Fruit fly (Drosophila melanogaster) ovary, adult (tissue): ENCODE measurements around the gene ttm50.

ENCODE experiments used
- CG17801 ChIP-seq: fragments of 200-800 bp; optimal IDR thresholded peaks from 2 replicates; lab custom pipeline; 2019; ENCODE audit warnings: missing biosample characterization, mild to moderate bottlenecking, missing genetic modification characterization, moderate library complexity; ENCODE audit not compliant: partially characterized antibody

Gene ttm50

dm6 chrX:2732127-2732526 lies at the start of gene ttm50, which contains the start of gene CG2712:
Gene ttm50, minus strand, starts transcription at chrX:2732190.
Gene CG2712, plus strand, starts transcription at chrX:2732469.
- TF ChIP-seq CG17801 (GFP tag; lab: Kevin White, UChicago) = peak; percentile 60

DNA sequence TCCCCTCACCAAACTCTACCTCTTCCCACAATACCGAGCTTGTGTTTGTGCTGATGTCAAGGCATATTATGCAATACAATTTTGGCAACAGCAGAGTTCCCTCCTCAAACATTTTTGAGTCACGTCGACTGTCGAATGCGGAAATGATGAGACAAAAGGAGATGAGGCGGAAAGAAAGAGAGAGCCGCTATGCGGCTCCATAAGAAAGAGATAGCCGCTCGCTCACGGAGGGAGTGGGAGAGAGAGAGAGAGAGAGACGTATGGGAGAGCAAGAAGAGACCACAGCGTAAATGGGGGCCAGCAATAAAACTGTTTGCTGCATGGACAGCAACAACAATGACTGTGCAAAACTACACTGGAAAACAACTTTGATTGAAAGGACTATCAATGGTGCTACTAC lies 33.5 kb upstream of the ttm50 start:
- TF ChIP-seq CG17801 (GFP tag; lab: Kevin White, UChicago) = no peak

- no peak for TF ChIP-seq CG17801 (GFP tag; lab: Kevin White, UChicago)
Observed at dm6 chrX:2761198-2761597, 29.2 kb upstream of the ttm50 start.

- TF ChIP-seq CG17801 (GFP tag; lab: Kevin White, UChicago) = no peak
Observed at dm6 chrX:2757400-2757799, 25.4 kb upstream of the ttm50 start.

dm6 chrX:2749693-2750092 lies 17.7 kb upstream of the ttm50 start:
- no peak for TF ChIP-seq CG17801 (GFP tag; lab: Kevin White, UChicago)

DNA sequence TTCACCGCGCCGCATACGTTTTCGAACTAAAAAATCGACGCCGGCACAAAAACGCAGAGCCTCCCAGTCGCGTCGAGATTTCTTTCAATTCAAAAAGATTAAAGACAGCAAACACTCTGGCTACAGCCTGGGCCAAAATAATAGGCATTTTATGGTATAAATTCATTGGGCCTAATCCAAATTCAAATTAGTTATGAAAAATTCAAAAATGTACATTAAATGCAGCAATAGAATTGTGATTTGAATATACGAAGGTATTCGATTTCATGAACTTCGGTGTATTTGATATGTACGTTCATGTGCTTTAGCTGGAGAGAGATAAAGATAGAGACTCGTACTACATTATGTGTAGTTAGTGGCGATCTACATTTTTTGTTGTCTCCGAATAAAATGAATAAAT lies 12.1 kb upstream of the ttm50 start, which contains the start of gene Syx4:
Gene Syx4, minus strand, starts transcription at position 35 of the 400 bp plus-strand sequence.
- peak; percentile 73 for TF ChIP-seq CG17801 (GFP tag; lab: Kevin White, UChicago)

dm6 chrX:2743601-2744000 lies 11.6 kb upstream of the ttm50 start:
- no peak for TF ChIP-seq CG17801 (GFP tag; lab: Kevin White, UChicago)

- peak; percentile 24 for TF ChIP-seq CG17801 (GFP tag; lab: Kevin White, UChicago)
Observed at dm6 chrX:2743020-2743419, 11.0 kb upstream of the ttm50 start.

DNA sequence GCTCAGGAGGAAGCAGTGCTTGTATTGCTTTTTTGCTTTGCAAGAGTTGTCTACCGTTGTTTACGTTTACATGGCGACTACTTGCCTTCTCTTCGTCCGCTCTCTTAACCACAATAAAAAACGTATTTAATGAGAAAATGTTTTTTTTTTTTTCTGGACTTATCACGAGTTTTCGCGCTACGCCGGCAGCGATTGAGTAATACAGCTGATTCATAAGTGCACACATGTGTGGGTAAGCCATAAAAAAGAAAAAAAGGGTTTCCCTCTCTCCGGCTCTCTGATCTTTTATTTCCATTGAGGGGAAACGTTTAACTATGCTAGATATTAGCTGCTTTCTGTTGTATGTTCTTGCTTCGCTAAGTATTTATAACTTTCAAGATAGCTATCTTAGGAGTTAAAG lies 10.1 kb upstream of the ttm50 start:
- TF ChIP-seq CG17801 (GFP tag; lab: Kevin White, UChicago) = peak; percentile 86

DNA sequence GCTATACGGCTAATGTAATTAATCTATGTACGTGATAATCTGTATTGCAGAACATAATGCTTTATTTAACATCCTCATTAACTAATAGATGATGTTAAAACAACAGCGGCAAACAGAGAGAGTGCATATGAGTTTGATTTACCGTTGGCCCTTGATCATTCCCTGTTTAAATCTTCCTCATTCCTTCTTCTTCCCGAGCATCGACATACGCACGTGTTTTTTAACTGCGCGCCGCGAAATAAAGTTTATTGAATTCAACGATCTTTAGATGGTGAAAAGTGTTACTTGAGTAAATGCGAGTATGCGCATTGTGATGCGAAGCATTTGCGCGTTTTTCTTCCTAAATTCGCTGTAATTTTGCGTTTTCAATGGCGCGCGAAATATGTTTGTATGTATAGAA lies 8.1 kb upstream of the ttm50 start, which contains the start of gene kirre:
Gene kirre, plus strand, starts transcription at position 301 of the 400 bp plus-strand sequence.
- no peak for TF ChIP-seq CG17801 (GFP tag; lab: Kevin White, UChicago)

DNA sequence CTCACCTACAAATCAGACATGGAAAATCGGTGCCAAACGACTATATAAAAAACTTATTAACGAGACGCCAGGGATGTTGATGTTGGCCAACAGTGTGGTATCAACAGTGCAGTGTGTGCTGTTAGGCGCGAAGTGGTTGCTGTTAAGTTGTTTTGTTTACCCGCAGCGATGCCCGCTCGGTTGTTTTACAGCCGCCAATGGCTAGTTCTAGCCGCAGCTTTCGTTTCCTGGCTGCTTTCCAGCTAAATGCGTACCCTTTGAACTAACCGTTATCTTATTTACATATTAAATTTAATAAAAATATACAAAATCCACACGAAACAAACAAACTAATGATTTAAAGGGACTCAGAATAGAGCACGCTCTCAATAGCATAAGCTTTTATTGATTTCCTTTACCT lies 6.7 kb upstream of the ttm50 start, which contains the start of gene crm:
Gene crm, minus strand, starts transcription at position 111 of the 400 bp plus-strand sequence.
- no peak for TF ChIP-seq CG17801 (GFP tag; lab: Kevin White, UChicago)

dm6 chrX:2727506-2727905 lies 4.5 kb downstream of the ttm50 start, which contains the start of gene dwg:
Gene dwg, plus strand, starts transcription at chrX:2727698.
- peak; percentile 26 for TF ChIP-seq CG17801 (GFP tag; lab: Kevin White, UChicago)

DNA sequence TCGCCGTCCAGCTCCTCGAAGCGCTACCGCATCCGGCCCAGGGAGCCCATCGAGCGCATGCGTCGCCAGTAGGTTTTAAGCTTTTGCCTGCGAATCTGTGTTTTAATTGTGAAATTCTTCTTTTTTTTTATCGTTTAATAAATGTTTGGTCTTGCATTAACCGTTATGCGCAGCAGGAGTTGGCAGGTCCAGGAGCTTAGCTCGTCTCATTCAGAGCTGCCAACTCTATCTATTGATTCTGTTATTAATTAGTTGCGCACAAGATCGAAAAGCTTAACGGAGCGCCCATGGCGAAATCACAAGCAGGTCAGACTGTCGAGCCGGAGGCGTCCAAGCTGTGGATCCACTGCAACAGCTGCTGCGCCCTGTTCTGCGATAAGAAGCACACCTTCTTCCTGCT lies 5.6 kb downstream of the ttm50 start, which contains the start of gene vilya:
Gene vilya, plus strand, starts transcription at position 259 of the 400 bp plus-strand sequence.
- no peak for TF ChIP-seq CG17801 (GFP tag; lab: Kevin White, UChicago)

DNA sequence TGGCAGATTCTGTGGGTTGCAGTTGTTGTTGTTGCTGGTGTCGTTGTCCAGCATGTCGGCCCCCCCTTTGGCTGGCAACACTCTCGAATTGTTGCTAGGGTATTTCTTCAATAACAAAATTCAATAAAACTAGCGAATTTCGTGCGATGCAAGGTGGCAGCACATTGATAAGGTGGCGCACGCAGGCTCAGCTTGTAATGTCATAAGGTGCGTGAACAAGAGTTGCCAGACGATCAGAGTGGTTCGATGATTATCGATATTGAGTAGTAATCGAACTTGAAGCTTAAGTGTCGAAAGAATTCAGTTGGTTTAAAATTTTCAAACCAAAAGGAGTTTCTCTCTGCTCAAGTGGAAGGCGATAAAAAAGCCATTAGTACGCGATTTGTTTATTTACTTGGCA lies 11.9 kb downstream of the ttm50 start, which contains the start of gene CG2701:
Gene CG2701, minus strand, starts transcription at position 206 of the 400 bp plus-strand sequence.
- peak; percentile 38 for TF ChIP-seq CG17801 (GFP tag; lab: Kevin White, UChicago)

DNA sequence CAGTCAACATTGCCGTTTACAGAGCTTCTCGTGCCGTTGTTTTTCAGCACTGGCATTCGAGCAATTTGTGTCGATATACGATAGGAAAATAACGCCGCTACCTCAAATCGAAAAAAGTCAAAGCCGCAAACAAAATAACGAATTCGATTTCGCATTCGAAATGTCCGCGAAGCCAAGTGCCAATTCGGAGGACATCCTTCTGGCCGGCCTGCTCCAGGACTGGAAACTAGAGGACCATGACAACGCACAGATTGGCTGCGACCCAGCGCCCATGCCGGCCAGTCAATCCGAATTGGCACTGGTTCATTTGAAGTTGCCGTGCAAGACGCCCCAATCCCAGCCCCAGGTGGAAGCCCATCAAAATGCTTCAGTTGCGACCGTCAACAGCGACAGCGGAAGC lies 17.3 kb downstream of the ttm50 start:
- TF ChIP-seq CG17801 (GFP tag; lab: Kevin White, UChicago) = peak; percentile 65

DNA sequence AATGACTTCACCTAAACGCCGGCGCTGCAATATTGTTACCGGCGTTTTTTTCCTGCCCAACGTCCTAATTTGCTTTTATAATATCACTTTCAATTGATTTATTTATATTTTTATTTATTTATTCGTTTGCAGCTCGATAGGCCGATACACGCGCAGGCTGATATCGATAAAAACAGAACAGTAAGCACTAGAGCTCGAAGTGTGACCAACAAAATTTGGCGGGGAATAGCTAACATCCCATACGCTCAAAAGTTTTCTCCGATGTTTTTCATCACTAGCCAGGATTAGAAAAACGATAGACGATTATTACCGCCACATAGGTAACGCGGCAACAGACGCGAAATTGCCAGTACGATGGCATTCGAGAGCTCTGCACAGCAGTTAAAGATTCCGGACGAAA lies 18.2 kb downstream of the ttm50 start, which contains the start of the genes CG2685 and CG2694:
Gene CG2685, minus strand, starts transcription at position 185 of the 400 bp plus-strand sequence.
Gene CG2694, plus strand, starts transcription at position 304 of the 400 bp plus-strand sequence.
- TF ChIP-seq CG17801 (GFP tag; lab: Kevin White, UChicago) = peak; percentile 29
